Fruit fly (Drosophila melanogaster): ENCODE data around the gene D1.

D1 gene

DNA sequence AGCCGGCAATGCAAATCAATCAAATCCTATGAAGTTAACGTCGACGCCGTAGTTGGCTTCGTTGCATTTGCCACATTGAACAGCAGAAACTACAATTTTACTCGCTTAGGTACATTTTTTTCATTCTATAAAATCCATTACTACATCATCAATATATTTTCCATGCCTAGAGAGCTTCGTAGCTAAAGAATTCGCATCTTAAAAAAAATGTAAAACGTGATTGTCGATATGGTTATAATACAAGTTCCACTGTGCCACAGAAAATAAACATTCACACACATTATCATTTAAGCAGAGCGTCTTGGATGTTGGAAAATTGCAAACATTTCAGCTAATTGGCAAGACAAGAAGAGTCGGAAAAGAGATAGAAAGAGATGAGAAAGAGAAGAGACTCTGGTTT, 12.5 kb downstream of the D1 start (continued):
- TF ChIP-seq CG10669 (GFP tag; optimal IDR thresholded peaks at IDR 0.05): no peak
- no peak for TF ChIP-seq Hr39 (GFP tag; optimal IDR thresholded peaks at IDR 0.05)
- no peak for TF ChIP-seq CG4318 (GFP tag; optimal IDR thresholded peaks at IDR 0.05)
- no peak for TF ChIP-seq CG6792 (GFP tag; optimal IDR thresholded peaks at IDR 0.05)
- TF ChIP-seq CG6163 (GFP tag; IDR thresholded peaks at IDR 0.05): no peak
- no peak for TF ChIP-seq CG8319 (GFP tag; optimal IDR thresholded peaks at IDR 0.05)
- TF ChIP-seq CG11902 (GFP tag; optimal IDR thresholded peaks at IDR 0.05): no peak
- TF ChIP-seq Hr38 (GFP tag; optimal IDR thresholded peaks at IDR 0.05): no peak
- no peak for TF ChIP-seq fd59A (GFP tag; optimal IDR thresholded peaks at IDR 0.05)
- peak; percentile 44; the same call in 2 of the 3 replicates for TF ChIP-seq CG8119 (GFP tag; IDR thresholded peaks at IDR 0.05)
- TF ChIP-seq CG6854 (GFP tag; optimal IDR thresholded peaks at IDR 0.05): no peak
- no peak for TF ChIP-seq CG31627 (GFP tag; optimal IDR thresholded peaks at IDR 0.05)
- peak; percentile 36 for TF ChIP-seq pdm3 (GFP tag; optimal IDR thresholded peaks at IDR 0.05)
- no peak for TF ChIP-seq Sox15 (GFP tag; optimal IDR thresholded peaks at IDR 0.05)
- TF ChIP-seq acj6 (GFP tag; optimal IDR thresholded peaks at IDR 0.05): no peak
- peak; percentile 8 for TF ChIP-seq Sox14 (GFP tag; optimal IDR thresholded peaks at IDR 0.05)
- no peak for TF ChIP-seq CG6276 (GFP tag; optimal IDR thresholded peaks at IDR 0.05)
- TF ChIP-seq Eip93F (GFP tag; optimal IDR thresholded peaks at IDR 0.05): no peak
- TF ChIP-seq cyc (GFP tag; optimal IDR thresholded peaks at IDR 0.05): no peak
- peak; percentile 82 for TF ChIP-seq CG15336 (GFP tag; IDR thresholded peaks at IDR 0.05)
- TF ChIP-seq Hr4 (GFP tag; optimal IDR thresholded peaks at IDR 0.05): peak; percentile 54
- TF ChIP-seq dsx (GFP tag; optimal IDR thresholded peaks at IDR 0.05; ENCODE audit: poor library complexity, severe bottlenecking): no peak
- TF ChIP-seq CG9139 (GFP tag; optimal IDR thresholded peaks at IDR 0.05): no peak
- no peak for TF ChIP-seq CG11294 (GFP tag; IDR thresholded peaks at IDR 0.05)
- no peak for TF ChIP-seq Sox102F (GFP tag; optimal IDR thresholded peaks at IDR 0.05)
- no peak for TF ChIP-seq CG11762 (GFP tag; optimal IDR thresholded peaks at IDR 0.05; ENCODE audit: insufficient read depth)
- no peak for TF ChIP-seq lz (GFP tag; optimal IDR thresholded peaks at IDR 0.05)
- TF ChIP-seq topi (GFP tag; optimal IDR thresholded peaks at IDR 0.05): no peak
- no peak for TF ChIP-seq svp (GFP tag)
- no peak for TF ChIP-seq fd85E (GFP tag; optimal IDR thresholded peaks at IDR 0.05)

DNA sequence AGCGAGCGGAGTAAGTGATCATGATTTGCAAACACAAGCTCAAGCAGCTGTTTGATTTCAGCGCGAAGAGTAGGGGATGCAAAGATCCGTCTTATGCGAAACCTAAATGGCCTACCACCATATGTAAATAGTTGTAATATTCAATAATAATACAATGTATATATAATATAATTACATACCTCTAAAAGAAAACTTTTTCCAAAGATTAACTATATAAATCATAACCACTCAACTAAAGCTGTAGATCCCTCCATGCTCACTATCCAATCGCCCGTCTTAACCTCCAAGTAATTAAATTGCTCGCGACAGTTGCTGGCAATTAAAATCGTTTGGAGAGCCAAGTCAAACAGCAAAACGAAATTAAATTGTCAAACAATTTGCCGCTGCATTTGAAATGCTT, 13.1 kb downstream of the D1 start:
- TF ChIP-seq Lpt (GFP tag; optimal IDR thresholded peaks at IDR 0.05): peak; percentile 77
- TF ChIP-seq Ets21C (GFP tag; optimal IDR thresholded peaks at IDR 0.05): peak; percentile 35
- TF ChIP-seq dac (GFP tag; optimal IDR thresholded peaks at IDR 0.05): peak; percentile 84
- TF ChIP-seq Gug (GFP tag; IDR thresholded peaks at IDR 0.05): peak; percentile 89
- peak; percentile 67 for TF ChIP-seq Sox15 (GFP tag; optimal IDR thresholded peaks at IDR 0.05)
- peak; percentile 71 for TF ChIP-seq Smox (GFP tag; optimal IDR thresholded peaks at IDR 0.05)
- TF ChIP-seq lz (GFP tag; optimal IDR thresholded peaks at IDR 0.05): peak; percentile 71
- peak; percentile 76 for TF ChIP-seq Met (GFP tag; optimal IDR thresholded peaks at IDR 0.05)
- no peak for TF ChIP-seq CG6854 (GFP tag; optimal IDR thresholded peaks at IDR 0.05)
- TF ChIP-seq CG15336 (GFP tag; IDR thresholded peaks at IDR 0.05): peak; percentile 96
- TF ChIP-seq CG6276 (GFP tag; optimal IDR thresholded peaks at IDR 0.05): peak; percentile 91
- peak; percentile 79 for TF ChIP-seq CG7368 (GFP tag; optimal IDR thresholded peaks at IDR 0.05)
- peak; percentile 95 for TF ChIP-seq CG8119 (GFP tag; IDR thresholded peaks at IDR 0.05)
- peak; percentile 79 for TF ChIP-seq net (GFP tag; optimal IDR thresholded peaks at IDR 0.05)
- peak; percentile 54 for TF ChIP-seq CG9139 (GFP tag; optimal IDR thresholded peaks at IDR 0.05)
- no peak for TF ChIP-seq Hr38 (GFP tag; optimal IDR thresholded peaks at IDR 0.05)
- peak; percentile 88 for TF ChIP-seq acj6 (GFP tag; optimal IDR thresholded peaks at IDR 0.05)
- peak; percentile 94 for TF ChIP-seq CG6163 (GFP tag; IDR thresholded peaks at IDR 0.05)
- peak; percentile 83 for TF ChIP-seq Ets96B (tag; optimal IDR thresholded peaks at IDR 0.05)
- TF ChIP-seq Eip93F (GFP tag; optimal IDR thresholded peaks at IDR 0.05): peak; percentile 46
- TF ChIP-seq svp (GFP tag): peak; percentile 65
- TF ChIP-seq CG11902 (GFP tag; optimal IDR thresholded peaks at IDR 0.05): peak; percentile 72
- no peak for TF ChIP-seq dsx (GFP tag; optimal IDR thresholded peaks at IDR 0.05; ENCODE audit: poor library complexity, severe bottlenecking)
- TF ChIP-seq ss (GFP tag; optimal IDR thresholded peaks at IDR 0.05): peak in 1 of 2 experiments; percentile 61
- peak; percentile 92 for TF ChIP-seq CG11294 (GFP tag; IDR thresholded peaks at IDR 0.05)
- TF ChIP-seq CG34406 (GFP tag; optimal IDR thresholded peaks at IDR 0.05): peak; percentile 85
- peak; percentile 91 for TF ChIP-seq OdsH (GFP tag; optimal IDR thresholded peaks at IDR 0.05)
- TF ChIP-seq achi (GFP tag; optimal IDR thresholded peaks at IDR 0.05): peak; percentile 88
- peak; percentile 85 for TF ChIP-seq CG8632 (GFP tag; optimal IDR thresholded peaks at IDR 0.05)
- peak; percentile 78 for TF ChIP-seq spab (GFP tag; optimal IDR thresholded peaks at IDR 0.05)
- TF ChIP-seq Eip75B (GFP tag; optimal IDR thresholded peaks at IDR 0.05): peak; percentile 58
- peak; percentile 75 for TF ChIP-seq topi (GFP tag; optimal IDR thresholded peaks at IDR 0.05)
- TF ChIP-seq Sox14 (GFP tag; optimal IDR thresholded peaks at IDR 0.05): peak; percentile 63
- peak; percentile 79 for TF ChIP-seq CG11762 (GFP tag; optimal IDR thresholded peaks at IDR 0.05; ENCODE audit: insufficient read depth)
- peak; percentile 77 for TF ChIP-seq CG8319 (GFP tag; optimal IDR thresholded peaks at IDR 0.05)
- TF ChIP-seq CG16779 (tag; optimal IDR thresholded peaks at IDR 0.05): peak; percentile 68
- peak; percentile 68 for TF ChIP-seq fd59A (GFP tag; optimal IDR thresholded peaks at IDR 0.05)
- peak; percentile 93 for TF ChIP-seq Eip78C (GFP tag)
